Fruit fly (Drosophila melanogaster) whole organism, pupa: ENCODE results near the gene Ak1.
A peak's percentile ranks its signal among the peaks of the same experiment; 100 is the strongest.

Experiments used
- CG10348 ChIP-seq: fragments of 200-800 bp; sonication (Bioruptor generic); IDR thresholded peaks from 2 replicates; pipeline ENCODE4 v1.3.6; 2022; ENCODE audit warnings: missing biosample characterization, missing genetic modification characterization
- CG12605 ChIP-seq: fragments of 200-800 bp; sonication (Bioruptor generic); IDR thresholded peaks from 2 replicates; pipeline ENCODE4 v1.3.6; 2022; ENCODE audit warnings: missing biosample characterization, missing genetic modification characterization
- CG13204 ChIP-seq: fragments of 200-800 bp; sonication (Bioruptor generic); optimal IDR thresholded peaks from 2 replicates; lab custom pipeline; 2018; ENCODE audit warnings: missing biosample characterization, mild to moderate bottlenecking, missing genetic modification characterization, moderate library complexity
- CG14655 ChIP-seq: fragments of 200-800 bp; sonication (Bioruptor generic); optimal IDR thresholded peaks from 3 replicates; lab custom pipeline; 2017; ENCODE audit warnings: mild to moderate bottlenecking, missing biosample characterization, missing genetic modification reagents, missing genetic modification characterization
- CG15710 ChIP-seq: fragments of 200-800 bp; sonication (Bioruptor generic); optimal IDR thresholded peaks from 2 replicates; lab custom pipeline; 2018; ENCODE audit warnings: missing biosample characterization, mild to moderate bottlenecking, missing genetic modification characterization, moderate library complexity
- CG17806 ChIP-seq: fragments of 200-800 bp; sonication (Bioruptor generic); optimal IDR thresholded peaks from 2 replicates; lab custom pipeline; 2018; ENCODE audit warnings: missing biosample characterization, mild to moderate bottlenecking, missing genetic modification characterization, moderate library complexity
- CG32121 ChIP-seq: fragments of 200-800 bp; sonication (Bioruptor generic); IDR thresholded peaks from 2 replicates; pipeline ENCODE4 v1.3.6; 2022; ENCODE audit warnings: missing biosample characterization, missing genetic modification characterization
- CG34367 ChIP-seq: fragments of 200-800 bp; sonication (Bioruptor generic); optimal IDR thresholded peaks from 2 replicates; lab custom pipeline; 2018; ENCODE audit warnings: missing biosample characterization, mild to moderate bottlenecking, missing genetic modification characterization
- CG4496 ChIP-seq: fragments of 200-800 bp; sonication (Bioruptor generic); IDR thresholded peaks from 3 replicates; pipeline ENCODE4 v1.3.6; 2022; ENCODE audit warnings: missing biosample characterization, missing genetic modification characterization
- CG8159 ChIP-seq: fragments of 200-800 bp; sonication (Bioruptor generic); optimal IDR thresholded peaks from 3 replicates; lab custom pipeline; 2018; ENCODE audit warnings: missing biosample characterization, mild to moderate bottlenecking, missing genetic modification characterization, moderate library complexity
- CG8301 ChIP-seq: fragments of 200-800 bp; sonication (Bioruptor generic); optimal IDR thresholded peaks from 2 replicates; lab custom pipeline; 2018; ENCODE audit warnings: missing biosample characterization, mild to moderate bottlenecking, missing genetic modification characterization
- CG9948 ChIP-seq: fragments of 200-800 bp; sonication (Bioruptor generic); optimal IDR thresholded peaks from 2 replicates; lab custom pipeline; 2018; ENCODE audit warnings: missing biosample characterization, mild to moderate bottlenecking, missing genetic modification characterization, moderate library complexity
- D1 ChIP-seq: fragments of 200-800 bp; sonication (Bioruptor generic); optimal IDR thresholded peaks from 2 replicates; lab custom pipeline; 2018; ENCODE audit warnings: missing biosample characterization, mild to moderate bottlenecking, missing genetic modification characterization, moderate library complexity
- EcR ChIP-seq: fragments of 200-800 bp; sonication (Bioruptor generic); optimal IDR thresholded peaks from 3 replicates; lab custom pipeline; 2019; ENCODE audit warnings: missing biosample characterization, missing genetic modification characterization, mild to moderate bottlenecking, moderate library complexity, missing genetic modification reagents
- Ets98B ChIP-seq: fragments of 200-800 bp; sonication (Bioruptor generic); IDR thresholded peaks from 2 replicates; pipeline ENCODE4 v1.3.6; 2022; ENCODE audit warnings: missing biosample characterization, missing genetic modification characterization
- Pif1A ChIP-seq: fragments of 200-800 bp; sonication (Bioruptor generic); optimal IDR thresholded peaks from 3 replicates; lab custom pipeline; 2016; ENCODE audit warnings: missing biosample characterization, missing genetic modification characterization
- Pif1B ChIP-seq: fragments of 200-800 bp; sonication (Bioruptor generic); optimal IDR thresholded peaks from 3 replicates; lab custom pipeline; 2016; ENCODE audit warnings: missing biosample characterization, missing genetic modification characterization
- Snoo ChIP-seq: fragments of 200-800 bp; sonication (Bioruptor generic); optimal IDR thresholded peaks from 3 replicates; lab custom pipeline; 2017; ENCODE audit warnings: missing biosample characterization, mild to moderate bottlenecking, missing genetic modification characterization, inconsistent platforms
- fd96Ca ChIP-seq: fragments of 200-800 bp; sonication (Bioruptor generic); IDR thresholded peaks from 3 replicates; pipeline ENCODE4 v1.3.6; 2022; ENCODE audit warnings: missing biosample characterization, missing genetic modification characterization
- gl ChIP-seq: fragments of 200-800 bp; sonication (Bioruptor generic); optimal IDR thresholded peaks from 2 replicates; lab custom pipeline; 2018; ENCODE audit warnings: missing biosample characterization, mild to moderate bottlenecking, missing genetic modification characterization
- rn ChIP-seq: fragments of 200-800 bp; sonication (Bioruptor generic); IDR thresholded peaks from 2 replicates; pipeline ENCODE4 v1.3.6; 2022; ENCODE audit warnings: missing biosample characterization, missing genetic modification characterization

Ak1 gene

dm6 chr3L:12203736-12204135 is at the start of gene Ak1:
TSS of gene Ak1 (minus strand) at chr3L:12204082.
- no peak for TF ChIP-seq CG4496
- no peak for TF ChIP-seq gl (tag; lab: Kevin White, UChicago)
- TF ChIP-seq Ets98B (GFP tag; lab: Robert Waterston, UW), result no peak
- no peak for TF ChIP-seq CG10348 (GFP tag; lab: Robert Waterston, UW)
- TF ChIP-seq CG14655 (GFP tag; lab: Kevin White, UChicago), result no peak
- no peak for TF ChIP-seq CG32121 (GFP tag; lab: Robert Waterston, UW)
- no peak for TF ChIP-seq Pif1A (GFP tag; lab: Kevin White, UChicago)
- no peak for TF ChIP-seq CG17806 (tag; lab: Kevin White, UChicago)
- no peak for TF ChIP-seq CG15710 (tag; lab: Kevin White, UChicago)
- TF ChIP-seq CG8301, result no peak
- no peak for TF ChIP-seq fd96Ca (GFP tag; lab: Robert Waterston, UW)
- no peak for TF ChIP-seq Snoo (tag; lab: Kevin White, UChicago)
- TF ChIP-seq, all 21 proteins: peak for 0

- TF ChIP-seq CG34367 (no peak), Snoo (tag; lab: Kevin White, UChicago) (no peak), CG8301 (no peak), CG9948 (tag; lab: Kevin White, UChicago) (no peak), CG14655 (GFP tag; lab: Kevin White, UChicago) (no peak), Pif1B (GFP tag; lab: Kevin White, UChicago) (no peak), rn (GFP tag; lab: Robert Waterston, UW) (no peak), CG4496 (no peak), CG32121 (GFP tag; lab: Robert Waterston, UW) (no peak), Pif1A (GFP tag; lab: Kevin White, UChicago) (no peak), CG15710 (tag; lab: Kevin White, UChicago) (no peak), CG13204 (no peak), CG8159 (tag; lab: Kevin White, UChicago) (no peak), CG10348 (GFP tag; lab: Robert Waterston, UW) (no peak)
Measured at dm6 chr3L:12227219-12227618, 23.3 kb upstream of the Ak1 start.

- no peak for TF ChIP-seq CG4496
- peak; percentile 39 for TF ChIP-seq CG14655 (GFP tag; lab: Kevin White, UChicago)
Measured at dm6 chr3L:12223635-12224016, 19.7 kb upstream of the Ak1 start.

- no peak for TF ChIP-seq CG10348 (GFP tag; lab: Robert Waterston, UW)
- TF ChIP-seq fd96Ca (GFP tag; lab: Robert Waterston, UW), result no peak
- no peak for TF ChIP-seq D1
- peak; percentile 73 for TF ChIP-seq CG12605 (GFP tag; lab: Robert Waterston, UW)
- no peak for TF ChIP-seq CG14655 (GFP tag; lab: Kevin White, UChicago)
- TF ChIP-seq EcR (GFP tag; lab: Kevin White, UChicago), result no peak
- TF ChIP-seq rn (GFP tag; lab: Robert Waterston, UW), result no peak
- TF ChIP-seq gl (tag; lab: Kevin White, UChicago), result no peak
- TF ChIP-seq CG13204, result no peak
- TF ChIP-seq CG8159 (tag; lab: Kevin White, UChicago), result no peak
- no peak for TF ChIP-seq CG8301
- no peak for TF ChIP-seq Snoo (tag; lab: Kevin White, UChicago)
- no peak for TF ChIP-seq CG34367
- TF ChIP-seq CG15710 (tag; lab: Kevin White, UChicago), result no peak
- peak; percentile 9; the same call in 1 of the 2 replicates for TF ChIP-seq CG32121 (GFP tag; lab: Robert Waterston, UW)
- peak; percentile 31; the same call in 2 of the 3 replicates for TF ChIP-seq CG4496
- TF ChIP-seq CG17806 (tag; lab: Kevin White, UChicago), result no peak
- peak; percentile 47 for TF ChIP-seq Ets98B (GFP tag; lab: Robert Waterston, UW)
- TF ChIP-seq Pif1B (GFP tag; lab: Kevin White, UChicago), result no peak
- TF ChIP-seq Pif1A (GFP tag; lab: Kevin White, UChicago), result no peak
- TF ChIP-seq CG9948 (tag; lab: Kevin White, UChicago), result no peak
- TF ChIP-seq, all 21 proteins: peak for 4
Measured at dm6 chr3L:12222945-12223634, 19.2 kb upstream of the Ak1 start.

dm6 chr3L:12205848-12206247 is 2.0 kb upstream of the Ak1 start, which contains the start of gene Tsen54:
TSS of gene Tsen54 (minus strand) at chr3L:12206022.
- TF ChIP-seq Pif1B (GFP tag; lab: Kevin White, UChicago) (no peak), CG15710 (tag; lab: Kevin White, UChicago) (no peak), CG32121 (GFP tag; lab: Robert Waterston, UW) (no peak), Snoo (tag; lab: Kevin White, UChicago) (no peak), CG13204 (no peak), gl (tag; lab: Kevin White, UChicago) (no peak), Pif1A (GFP tag; lab: Kevin White, UChicago) (no peak), Ets98B (GFP tag; lab: Robert Waterston, UW) (no peak), CG8159 (tag; lab: Kevin White, UChicago) (no peak), CG8301 (no peak), CG17806 (tag; lab: Kevin White, UChicago) (no peak), CG34367 (no peak), CG4496 (no peak), D1 (no peak), CG14655 (GFP tag; lab: Kevin White, UChicago) (no peak)

dm6 chr3L:12202980-12203379 is 902 bp downstream of the Ak1 start:
- no peak for TF ChIP-seq CG12605 (GFP tag; lab: Robert Waterston, UW)
- no peak for TF ChIP-seq CG10348 (GFP tag; lab: Robert Waterston, UW)
- no peak for TF ChIP-seq CG4496
- TF ChIP-seq CG15710 (tag; lab: Kevin White, UChicago), result no peak
- TF ChIP-seq CG34367, result no peak
- TF ChIP-seq CG9948 (tag; lab: Kevin White, UChicago), result no peak
- TF ChIP-seq EcR (GFP tag; lab: Kevin White, UChicago), result no peak
- TF ChIP-seq CG13204, result no peak
- TF ChIP-seq CG8159 (tag; lab: Kevin White, UChicago), result no peak
- TF ChIP-seq CG8301, result no peak
- no peak for TF ChIP-seq Pif1A (GFP tag; lab: Kevin White, UChicago)
- TF ChIP-seq Snoo (tag; lab: Kevin White, UChicago), result no peak
